Fruit fly (Drosophila melanogaster): ENCODE data around the gene CG32024.

DNA sequence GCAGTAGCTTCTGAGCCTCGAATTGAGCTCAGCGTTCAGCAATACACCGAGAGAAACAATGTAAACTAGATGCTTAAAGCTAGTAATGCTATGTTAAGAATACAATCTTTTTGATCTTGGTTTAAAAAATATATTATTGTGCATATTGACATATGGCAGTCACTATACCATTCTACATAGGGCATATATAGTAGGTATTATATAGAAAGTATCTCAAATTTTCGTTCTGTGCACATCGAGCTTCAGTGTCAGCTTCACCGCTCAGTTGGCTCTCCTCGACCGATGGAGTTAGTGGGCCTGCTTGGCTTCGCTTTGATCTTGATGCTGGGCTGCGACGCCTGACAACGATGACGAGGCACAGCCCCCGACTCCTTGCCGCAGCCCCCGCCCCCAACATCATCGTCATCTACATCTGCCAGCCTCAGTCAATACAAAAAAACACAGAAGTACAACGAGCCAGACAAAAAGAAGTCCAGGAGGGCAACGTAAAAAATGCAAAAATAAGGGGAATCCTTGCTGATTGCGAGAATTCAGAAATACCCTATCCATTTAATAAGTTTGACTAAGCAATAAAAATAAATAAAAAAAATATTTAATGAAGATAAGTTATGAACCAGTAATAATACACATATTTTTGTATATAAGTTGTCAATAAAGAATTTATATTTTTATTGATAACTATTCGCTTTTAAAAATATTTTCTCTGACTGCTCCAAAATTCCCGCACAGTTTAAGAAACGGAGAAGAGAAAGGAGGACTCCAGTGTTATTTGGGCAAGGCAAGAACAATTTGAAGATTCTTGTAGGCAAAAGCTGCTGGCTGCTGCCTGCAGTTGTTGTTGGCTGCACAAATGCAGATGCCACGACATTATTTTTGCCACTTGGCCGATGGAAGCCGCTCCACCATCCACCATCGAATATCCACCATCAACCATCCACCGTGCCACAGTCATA, 14.6 kb downstream of the CG32024 start:
- TF ChIP-seq CTCF (optimal IDR thresholded peaks at IDR 0.05) (no peak), CG8478 (optimal IDR thresholded peaks at IDR 0.05) (no peak)
